Worm (Caenorhabditis elegans) whole organism, L3 larva: Measurements from ENCODE around the gene W07A12.4.
A peak's percentile ranks its signal among the peaks of the same experiment; 100 is the strongest.

Source experiments
- R02D3.7 ChIP-seq: fragments of 150-350 bp; optimal IDR thresholded peaks from 2 replicates; lab custom pipeline; 2014; ENCODE audit warnings: missing biosample characterization, missing genetic modification characterization
- ZK546.5 ChIP-seq: sonication (generic microtip); optimal IDR thresholded peaks from 2 replicates; lab custom pipeline; 2017; ENCODE audit warnings: missing biosample characterization, missing genetic modification characterization
- aly-2 ChIP-seq: fragments of 150-350 bp; optimal IDR thresholded peaks from 2 replicates; lab custom pipeline; 2014; ENCODE audit warnings: missing biosample characterization, missing genetic modification characterization
- ama-1 ChIP-seq: fragments of 150-350 bp; optimal IDR thresholded peaks from 2 replicates; lab custom pipeline; 2018
- ceh-16 ChIP-seq: sonication (generic microtip); optimal IDR thresholded peaks from 2 replicates; lab custom pipeline; 2017; ENCODE audit warnings: missing biosample characterization, missing genetic modification characterization
- ceh-28 ChIP-seq: fragments of 150-350 bp; optimal IDR thresholded peaks from 2 replicates; lab custom pipeline; 2014; ENCODE audit warnings: missing biosample characterization, missing genetic modification reagents, missing genetic modification characterization
- ceh-82 ChIP-seq: fragments of 150-350 bp; optimal IDR thresholded peaks from 2 replicates; lab custom pipeline; 2014; ENCODE audit warnings: missing biosample characterization, missing genetic modification characterization
- ceh-9 ChIP-seq: sonication (generic microtip); optimal IDR thresholded peaks from 2 replicates; lab custom pipeline; 2018; ENCODE audit warnings: missing biosample characterization, missing genetic modification characterization
- egl-27 ChIP-seq: sonication (generic microtip); optimal IDR thresholded peaks from 4 replicates; lab custom pipeline; 2017; ENCODE audit warnings: missing biosample characterization, missing genetic modification reagents, missing genetic modification characterization
- elt-2 ChIP-seq: sonication (generic microtip); optimal IDR thresholded peaks from 2 replicates; lab custom pipeline; 2016; ENCODE audit warnings: missing genetic modification reagents, mild to moderate bottlenecking, missing genetic modification characterization, missing compliant biosample characterization
- eor-1 ChIP-seq, 2 experiments: fragments of 150-350 bp; optimal IDR thresholded peaks; 2 replicates each; lab custom pipeline; 2014 to 2018; ENCODE audit warnings: missing biosample characterization in 2 of 2, missing genetic modification characterization in 2 of 2
- fkh-10 ChIP-seq: sonication (generic microtip); optimal IDR thresholded peaks from 2 replicates; lab custom pipeline; 2017; ENCODE audit warnings: missing biosample characterization, missing genetic modification reagents, missing genetic modification characterization
- fkh-2 ChIP-seq: fragments of 150-350 bp; optimal IDR thresholded peaks from 2 replicates; lab custom pipeline; 2014; ENCODE audit warnings: missing biosample characterization, missing genetic modification reagents, missing genetic modification characterization
- fos-1 ChIP-seq: fragments of 150-350 bp; optimal IDR thresholded peaks from 2 replicates; lab custom pipeline; 2014; ENCODE audit warnings: missing biosample characterization, missing genetic modification characterization
- hmg-11 ChIP-seq: sonication (generic microtip); optimal IDR thresholded peaks from 2 replicates; lab custom pipeline; 2016; ENCODE audit warnings: missing genetic modification characterization, missing compliant biosample characterization
- jun-1 ChIP-seq: fragments of 150-350 bp; optimal IDR thresholded peaks from 2 replicates; lab custom pipeline; 2014; ENCODE audit warnings: missing biosample characterization, missing genetic modification reagents, missing genetic modification characterization
- lin-15B ChIP-seq: fragments of 150-350 bp; optimal IDR thresholded peaks from 2 replicates; lab custom pipeline; 2014; ENCODE audit warnings: missing biosample characterization, missing genetic modification characterization
- lsy-12 ChIP-seq: sonication (generic microtip); optimal IDR thresholded peaks from 2 replicates; lab custom pipeline; 2016; ENCODE audit warnings: mild to moderate bottlenecking, missing genetic modification characterization, missing compliant biosample characterization
- mml-1 ChIP-seq: fragments of 150-350 bp; sonication (generic microtip); optimal IDR thresholded peaks from 3 replicates; lab custom pipeline; 2014; ENCODE audit warnings: missing biosample characterization, missing genetic modification characterization
- nfya-1 ChIP-seq: sonication (generic microtip); optimal IDR thresholded peaks from 2 replicates; lab custom pipeline; 2017; ENCODE audit warnings: missing genetic modification characterization, mild to moderate bottlenecking, missing compliant biosample characterization, antibody characterized with exemption, moderate library complexity; ENCODE audit not compliant: insufficient read depth
- nhr-11 ChIP-seq: fragments of 150-350 bp; optimal IDR thresholded peaks from 2 replicates; lab custom pipeline; 2014; ENCODE audit warnings: missing biosample characterization, missing genetic modification characterization
- nhr-12 ChIP-seq: fragments of 150-350 bp; optimal IDR thresholded peaks from 2 replicates; lab custom pipeline; 2014; ENCODE audit warnings: missing biosample characterization, missing genetic modification characterization
- nhr-23 ChIP-seq: fragments of 150-350 bp; optimal IDR thresholded peaks from 2 replicates; lab custom pipeline; 2014; ENCODE audit warnings: missing biosample characterization, missing genetic modification reagents, missing genetic modification characterization
- nhr-237 ChIP-seq: fragments of 150-350 bp; optimal IDR thresholded peaks from 2 replicates; lab custom pipeline; 2014; ENCODE audit warnings: missing biosample characterization, missing genetic modification characterization
- nhr-25 ChIP-seq: sonication (generic microtip); optimal IDR thresholded peaks from 2 replicates; lab custom pipeline; 2017; ENCODE audit warnings: missing biosample characterization, missing genetic modification characterization
- nhr-43 ChIP-seq: sonication (generic microtip); optimal IDR thresholded peaks from 2 replicates; lab custom pipeline; 2016; ENCODE audit warnings: mild to moderate bottlenecking, missing genetic modification characterization, missing compliant biosample characterization; ENCODE audit not compliant: poor library complexity, severe bottlenecking
- nhr-76 ChIP-seq: fragments of 150-350 bp; sonication (generic microtip); optimal IDR thresholded peaks from 5 replicates; lab custom pipeline; 2014; ENCODE audit warnings: missing biosample characterization, missing genetic modification characterization
- nhr-77 ChIP-seq: fragments of 150-350 bp; optimal IDR thresholded peaks from 2 replicates; lab custom pipeline; 2014; ENCODE audit warnings: missing biosample characterization, missing genetic modification characterization
- pha-4 ChIP-seq: fragments of 150-350 bp; optimal IDR thresholded peaks from 2 replicates; lab custom pipeline; 2014; ENCODE audit warnings: missing biosample characterization, missing genetic modification reagents, missing genetic modification characterization
- pqm-1 ChIP-seq: fragments of 150-350 bp; optimal IDR thresholded peaks from 2 replicates; lab custom pipeline; 2017; ENCODE audit warnings: missing biosample characterization, missing genetic modification characterization, inconsistent platforms
- skn-1 ChIP-seq: fragments of 150-350 bp; optimal IDR thresholded peaks from 2 replicates; lab custom pipeline; 2014; ENCODE audit warnings: missing biosample characterization, missing genetic modification characterization
- snpc-4 ChIP-seq: fragments of 150-350 bp; optimal IDR thresholded peaks from 2 replicates; lab custom pipeline; 2014; ENCODE audit warnings: missing biosample characterization, missing genetic modification characterization
- tbx-2 ChIP-seq: sonication (generic microtip); optimal IDR thresholded peaks from 2 replicates; lab custom pipeline; 2016; ENCODE audit warnings: mild to moderate bottlenecking, missing genetic modification characterization, missing compliant biosample characterization
- unc-39 ChIP-seq: sonication (generic microtip); optimal IDR thresholded peaks from 4 replicates; lab custom pipeline; 2017; ENCODE audit warnings: missing biosample characterization, missing genetic modification characterization
- unc-62 ChIP-seq: fragments of 150-350 bp; sonication (generic microtip); optimal IDR thresholded peaks from 4 replicates; lab custom pipeline; 2014; ENCODE audit warnings: missing biosample characterization, missing genetic modification reagents, missing genetic modification characterization
- zag-1 ChIP-seq: fragments of 150-350 bp; optimal IDR thresholded peaks from 2 replicates; lab custom pipeline; 2014; ENCODE audit warnings: missing biosample characterization, missing genetic modification characterization
- ztf-11 ChIP-seq: fragments of 150-350 bp; optimal IDR thresholded peaks from 2 replicates; lab custom pipeline; 2014; ENCODE audit warnings: missing biosample characterization, missing genetic modification characterization
- ztf-4 ChIP-seq: fragments of 150-350 bp; optimal IDR thresholded peaks from 2 replicates; lab custom pipeline; 2014; ENCODE audit warnings: missing biosample characterization, missing genetic modification characterization

W07A12.4 gene

ce11 chrII:9145961-9146360 is at the start of gene W07A12.4:
W07A12.4 (plus strand) TSS chrII:9146261.
- TF ChIP-seq nhr-12 (tag; lab: Kevin White, UChicago) (no peak), nhr-25 (tag; lab: Kevin White, UChicago) (no peak), ceh-16 (no peak), ztf-11 (tag; lab: Kevin White, UChicago) (no peak), tbx-2 (no peak), mml-1 (tag; lab: Kevin White, UChicago) (no peak), ceh-9 (tag; lab: Kevin White, UChicago) (no peak), fkh-10 (GFP tag; lab: Kevin White, UChicago) (no peak), nhr-237 (tag; lab: Kevin White, UChicago) (no peak), pha-4 (no peak), jun-1 (tag; lab: Kevin White, UChicago) (no peak), lsy-12 (tag; lab: Kevin White, UChicago) (no peak), nhr-43 (tag; lab: Kevin White, UChicago) (no peak), nhr-77 (no peak), egl-27 (no peak), unc-39 (tag; lab: Kevin White, UChicago) (no peak), ztf-4 (no peak), fos-1 (tag; lab: Kevin White, UChicago) (no peak), eor-1 (tag; optimal IDR thresholded peaks at IDR 0.05; lab: Kevin White, UChicago) (no peak), fkh-2 (tag; lab: Kevin White, UChicago) (no peak)

DNA sequence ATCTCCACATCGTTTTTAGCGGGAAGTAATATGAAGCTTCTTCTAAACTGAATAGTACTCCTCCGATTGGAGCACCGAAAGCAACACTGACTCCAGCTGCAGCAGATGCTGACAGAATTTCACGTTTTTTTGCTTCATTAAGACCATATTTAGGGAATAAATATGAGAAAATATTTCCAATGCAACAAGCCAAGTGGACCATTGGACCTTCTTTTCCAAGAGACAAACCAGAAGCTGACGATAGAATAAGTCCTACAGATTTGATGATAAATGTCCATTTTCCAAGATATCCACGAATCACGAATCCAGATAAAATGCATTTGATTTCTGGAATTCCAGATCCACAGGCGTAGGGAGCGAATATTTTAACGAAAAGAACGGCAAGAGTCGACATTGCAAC is 48.8 kb upstream of the W07A12.4 start:
- no peak for TF ChIP-seq ztf-11 (tag; lab: Kevin White, UChicago)
- TF ChIP-seq snpc-4 (tag; lab: Kevin White, UChicago), result no peak
- TF ChIP-seq ZK546.5, result no peak
- TF ChIP-seq jun-1 (tag; lab: Kevin White, UChicago), result no peak
- TF ChIP-seq lin-15B (tag; lab: Kevin White, UChicago), result no peak
- no peak for TF ChIP-seq aly-2
- no peak for TF ChIP-seq ceh-82 (tag; lab: Kevin White, UChicago)
- TF ChIP-seq nhr-12 (tag; lab: Kevin White, UChicago), result no peak
- TF ChIP-seq nhr-76 (tag; lab: Kevin White, UChicago), result no peak
- no peak for TF ChIP-seq nhr-23
- TF ChIP-seq ama-1, result no peak
- TF ChIP-seq unc-62 (GFP tag; lab: Kevin White, UChicago), result no peak
- no peak for TF ChIP-seq zag-1
- TF ChIP-seq fkh-10 (GFP tag; lab: Kevin White, UChicago), result no peak

- TF ChIP-seq nhr-12 (tag; lab: Kevin White, UChicago) (no peak), aly-2 (no peak), egl-27 (no peak), nhr-43 (tag; lab: Kevin White, UChicago) (no peak), ceh-82 (tag; lab: Kevin White, UChicago) (no peak), fos-1 (tag; lab: Kevin White, UChicago) (no peak), ama-1 (no peak), eor-1 (tag; optimal IDR thresholded peaks at IDR 0.05; lab: Kevin White, UChicago) (no peak), nhr-11 (tag; lab: Kevin White, UChicago) (no peak), skn-1 (no peak), pqm-1 (no peak), lin-15B (tag; lab: Kevin White, UChicago) (no peak)
- TF ChIP-seq, all 47 proteins: peak for 0
Measured at ce11 chrII:9098505-9098904, 47.6 kb upstream of the W07A12.4 start, which contains the start of gene clh-5. clh-5 (minus strand) TSS chrII:9098605.

DNA sequence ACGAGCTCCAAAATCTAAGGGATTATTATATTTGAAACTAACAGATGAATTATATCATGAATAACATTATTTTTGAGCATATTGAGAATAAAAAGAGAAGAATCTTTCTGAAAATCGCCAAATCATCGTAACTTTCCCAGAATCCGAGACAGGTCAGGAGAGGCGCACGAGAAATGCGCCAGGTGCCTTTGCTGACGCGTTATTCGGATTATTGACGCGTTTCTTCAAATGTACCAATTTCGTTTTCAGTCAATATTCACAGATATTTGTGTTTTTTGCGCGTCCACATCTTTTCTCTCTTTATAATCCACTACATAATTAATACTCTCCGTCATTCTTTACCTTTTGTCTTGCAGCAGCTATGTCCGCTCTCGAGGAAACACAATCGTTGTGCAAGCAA is 47.0 kb upstream of the W07A12.4 start, which contains the start of gene T24H10.1:
Gene T24H10.1, plus strand, starts transcription at position 355 of the 400 bp plus-strand sequence.
- TF ChIP-seq nhr-43 (tag; lab: Kevin White, UChicago), result peak; percentile 48
- peak; percentile 72 for TF ChIP-seq skn-1
- peak; percentile 72 for TF ChIP-seq pha-4
- TF ChIP-seq hmg-11, result peak; percentile 44
- peak; percentile 28 for TF ChIP-seq ceh-28 (tag; lab: Kevin White, UChicago)
- peak; percentile 67 for TF ChIP-seq lin-15B (tag; lab: Kevin White, UChicago)
- TF ChIP-seq elt-2 (tag; lab: Kevin White, UChicago), result peak; percentile 30
- TF ChIP-seq snpc-4 (tag; lab: Kevin White, UChicago), result peak; percentile 56
- peak; percentile 65 for TF ChIP-seq nhr-23
- no peak for TF ChIP-seq ceh-9 (tag; lab: Kevin White, UChicago)
- TF ChIP-seq R02D3.7, result peak; percentile 25
- TF ChIP-seq pqm-1, result peak; percentile 12
- TF ChIP-seq fkh-10 (GFP tag; lab: Kevin White, UChicago), result no peak
- TF ChIP-seq lsy-12 (tag; lab: Kevin White, UChicago), result peak; percentile 14
- no peak for TF ChIP-seq nhr-11 (tag; lab: Kevin White, UChicago)
- peak; percentile 72 for TF ChIP-seq nfya-1
- no peak for TF ChIP-seq nhr-12 (tag; lab: Kevin White, UChicago)
- peak; percentile 51 for TF ChIP-seq nhr-25 (tag; lab: Kevin White, UChicago)
- peak; percentile 55 for TF ChIP-seq tbx-2
